Fruit fly (Drosophila melanogaster): Measurements from ENCODE around the gene bcn92.

The bcn92 gene

DNA sequence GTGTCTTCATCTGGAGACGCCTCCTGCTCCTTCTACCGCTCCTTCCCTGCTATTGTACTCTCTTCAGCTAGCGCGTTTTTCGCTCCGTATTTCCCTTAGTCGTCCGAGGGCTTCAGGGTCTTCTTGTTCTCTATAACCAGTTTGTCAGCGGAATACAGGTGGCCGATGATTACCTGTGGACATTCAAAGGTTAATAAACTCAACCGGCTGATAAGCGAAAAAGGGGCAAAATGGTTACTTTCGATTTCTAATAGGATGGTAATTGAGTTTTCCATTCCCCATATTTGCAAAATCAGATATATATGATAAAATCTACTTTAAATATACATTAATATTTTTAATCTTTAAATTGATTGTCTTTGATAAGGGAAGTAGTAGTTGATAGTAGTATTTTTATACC is 776 bp downstream of the bcn92 start:
- TF ChIP-seq svp (GFP tag) (peak; percentile 25), Hr38 (GFP tag; optimal IDR thresholded peaks at IDR 0.05) (no peak)

DNA sequence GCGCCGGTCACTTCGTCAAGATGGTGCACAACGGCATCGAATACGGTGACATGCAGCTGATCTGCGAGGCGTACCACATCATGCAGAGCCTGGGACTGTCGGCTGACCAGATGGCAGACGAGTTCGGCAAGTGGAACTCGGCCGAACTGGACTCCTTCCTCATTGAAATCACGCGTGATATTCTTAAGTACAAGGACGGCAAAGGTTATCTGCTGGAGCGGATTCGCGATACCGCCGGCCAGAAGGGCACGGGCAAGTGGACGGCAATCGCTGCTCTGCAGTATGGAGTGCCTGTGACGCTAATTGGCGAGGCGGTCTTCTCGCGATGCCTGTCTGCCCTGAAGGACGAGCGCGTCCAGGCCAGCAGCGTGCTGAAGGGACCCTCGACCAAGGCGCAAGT is 2.0 kb downstream of the bcn92 start:
- TF ChIP-seq Ets96B (tag; optimal IDR thresholded peaks at IDR 0.05) (no peak), fd59A (GFP tag; optimal IDR thresholded peaks at IDR 0.05) (no peak), topi (GFP tag; optimal IDR thresholded peaks at IDR 0.05) (no peak), svp (GFP tag) (peak; percentile 96), acj6 (GFP tag; optimal IDR thresholded peaks at IDR 0.05) (no peak), salr (GFP tag; optimal IDR thresholded peaks at IDR 0.05) (no peak), OdsH (GFP tag; optimal IDR thresholded peaks at IDR 0.05) (no peak), CG34406 (GFP tag; optimal IDR thresholded peaks at IDR 0.05) (no peak)

DNA sequence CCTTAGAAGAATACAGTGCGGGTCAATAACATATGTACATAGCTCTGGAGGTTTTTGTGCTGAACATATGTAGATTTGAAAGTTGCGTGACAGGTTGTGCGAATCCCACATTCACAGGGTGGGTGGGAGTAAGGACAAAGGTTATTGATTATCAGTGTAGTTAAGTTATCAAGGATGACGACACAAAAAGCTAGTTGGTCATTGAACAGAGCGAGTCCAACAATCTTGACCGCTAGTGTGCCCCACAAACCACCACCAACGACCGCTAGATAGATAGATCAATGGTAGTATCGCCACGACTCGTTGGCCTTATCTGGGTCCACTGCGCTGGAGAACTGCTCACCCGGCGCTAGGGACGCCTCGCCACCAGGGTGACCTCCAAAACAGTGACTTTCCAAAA is 2.9 kb downstream of the bcn92 start:
- no peak for TF ChIP-seq CG6808 (GFP tag; optimal IDR thresholded peaks at IDR 0.05)
- no peak for TF ChIP-seq fd85E (GFP tag; optimal IDR thresholded peaks at IDR 0.05)
- no peak for TF ChIP-seq CG6854 (GFP tag; optimal IDR thresholded peaks at IDR 0.05)
- TF ChIP-seq CG9139 (GFP tag; optimal IDR thresholded peaks at IDR 0.05): no peak
- no peak for TF ChIP-seq achi (GFP tag; optimal IDR thresholded peaks at IDR 0.05)
- no peak for TF ChIP-seq CG1621 (tag; optimal IDR thresholded peaks at IDR 0.05)
- TF ChIP-seq CG10669 (GFP tag; optimal IDR thresholded peaks at IDR 0.05): no peak
- no peak for TF ChIP-seq CG31627 (GFP tag; optimal IDR thresholded peaks at IDR 0.05)
- TF ChIP-seq CG8119 (GFP tag; IDR thresholded peaks at IDR 0.05): peak; percentile 28; the same call in 2 of the 3 replicates
- TF ChIP-seq Eip78C (GFP tag): peak; percentile 24
- TF ChIP-seq CG8632 (GFP tag; optimal IDR thresholded peaks at IDR 0.05): no peak
- TF ChIP-seq vri (GFP tag; optimal IDR thresholded peaks at IDR 0.05): no peak
- peak; percentile 36; the same call in 1 of the 3 replicates for TF ChIP-seq CG6163 (GFP tag; IDR thresholded peaks at IDR 0.05)
- peak; percentile 6 for TF ChIP-seq Lpt (GFP tag; optimal IDR thresholded peaks at IDR 0.05)
- TF ChIP-seq Sox15 (GFP tag; optimal IDR thresholded peaks at IDR 0.05): no peak
- no peak for TF ChIP-seq Eip93F (GFP tag; optimal IDR thresholded peaks at IDR 0.05)
- TF ChIP-seq CG11902 (GFP tag; optimal IDR thresholded peaks at IDR 0.05): no peak
- no peak for TF ChIP-seq Sox14 (GFP tag; optimal IDR thresholded peaks at IDR 0.05)
- no peak for TF ChIP-seq fd59A (GFP tag; optimal IDR thresholded peaks at IDR 0.05)
- TF ChIP-seq dac (GFP tag; optimal IDR thresholded peaks at IDR 0.05): no peak
- TF ChIP-seq eg (GFP tag; IDR thresholded peaks at IDR 0.05): peak; percentile 69
- TF ChIP-seq Smox (GFP tag; optimal IDR thresholded peaks at IDR 0.05): no peak
- peak; percentile 0 for TF ChIP-seq CG32006 (GFP tag; optimal IDR thresholded peaks at IDR 0.05)
- no peak; the same call in 1 of the 2 replicates for TF ChIP-seq CG15336 (GFP tag; IDR thresholded peaks at IDR 0.05)
- no peak for TF ChIP-seq net (GFP tag; optimal IDR thresholded peaks at IDR 0.05)
- TF ChIP-seq CG10631 (GFP tag; optimal IDR thresholded peaks at IDR 0.05): no peak

DNA sequence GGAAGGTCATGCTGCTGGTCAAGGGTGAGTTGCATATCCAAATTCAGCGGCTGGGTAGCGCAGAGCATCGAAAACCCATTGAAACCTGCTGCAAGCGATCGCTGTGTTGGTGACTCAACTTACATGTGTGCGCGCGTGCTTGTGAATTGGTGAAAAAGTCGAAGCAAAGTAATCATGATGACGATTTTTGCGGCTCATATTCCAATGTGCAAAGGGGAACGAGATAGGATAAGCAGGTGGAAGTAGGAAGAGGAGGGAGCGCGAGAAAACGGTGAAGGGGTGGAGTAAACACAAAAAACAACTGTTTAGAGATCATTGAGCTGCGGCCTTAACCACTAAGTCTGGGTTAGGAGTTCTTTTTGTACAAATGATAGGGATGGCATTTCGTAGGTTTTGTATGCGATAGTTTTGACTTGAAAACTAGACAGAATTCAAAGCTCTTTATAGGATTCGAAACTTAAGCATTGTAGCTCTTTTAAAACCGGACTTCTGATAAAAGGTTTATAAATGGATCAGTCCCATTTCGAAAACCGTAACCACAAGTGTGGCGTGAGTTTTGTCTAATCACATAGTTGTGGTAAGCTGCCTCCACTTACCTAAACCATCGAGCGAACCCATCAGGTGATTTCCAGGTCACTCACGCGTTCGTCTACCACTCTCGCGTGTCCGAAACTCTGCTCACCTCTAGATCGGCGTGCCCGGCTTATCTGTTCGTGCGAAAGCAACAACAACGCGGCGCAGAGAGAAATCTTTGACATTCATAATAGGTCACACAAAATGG is 3.6 kb downstream of the bcn92 start:
- TF ChIP-seq CG11762 (GFP tag; optimal IDR thresholded peaks at IDR 0.05; ENCODE audit: insufficient read depth): peak; percentile 39
- TF ChIP-seq CG3919 (GFP tag; optimal IDR thresholded peaks at IDR 0.05): peak; percentile 51
- no peak for TF ChIP-seq CG6854 (GFP tag; optimal IDR thresholded peaks at IDR 0.05)
- peak; percentile 40 for TF ChIP-seq vri (GFP tag; optimal IDR thresholded peaks at IDR 0.05)
- peak; percentile 48 for TF ChIP-seq CG11902 (GFP tag; optimal IDR thresholded peaks at IDR 0.05)
- peak; percentile 12 for TF ChIP-seq CG10669 (GFP tag; optimal IDR thresholded peaks at IDR 0.05)
- peak; percentile 2 for TF ChIP-seq CG1621 (tag; optimal IDR thresholded peaks at IDR 0.05)
- peak; percentile 65 for TF ChIP-seq Sox102F (GFP tag; optimal IDR thresholded peaks at IDR 0.05)
- TF ChIP-seq CG8319 (GFP tag; optimal IDR thresholded peaks at IDR 0.05): peak; percentile 54
- TF ChIP-seq fkh (GFP tag; optimal IDR thresholded peaks at IDR 0.05): peak; percentile 5
- peak in 1 of 2 experiments; percentile 47 for TF ChIP-seq salr (GFP tag; optimal IDR thresholded peaks at IDR 0.05)
- peak; percentile 9 for TF ChIP-seq CG8632 (GFP tag; optimal IDR thresholded peaks at IDR 0.05)
- peak; percentile 78 for TF ChIP-seq Hr39 (GFP tag; optimal IDR thresholded peaks at IDR 0.05)
- TF ChIP-seq eg (GFP tag; IDR thresholded peaks at IDR 0.05): peak; percentile 47; the same call in 2 of the 3 replicates
- peak; percentile 67 for TF ChIP-seq CG32006 (GFP tag; optimal IDR thresholded peaks at IDR 0.05)
- peak; percentile 45 for TF ChIP-seq CG7368 (GFP tag; optimal IDR thresholded peaks at IDR 0.05)
- TF ChIP-seq CG6792 (GFP tag; optimal IDR thresholded peaks at IDR 0.05): peak; percentile 52
- TF ChIP-seq CG16779 (tag; optimal IDR thresholded peaks at IDR 0.05): no peak
- peak; percentile 76 for TF ChIP-seq esn (GFP tag; optimal IDR thresholded peaks at IDR 0.05)
- peak; percentile 45 for TF ChIP-seq fd59A (GFP tag; optimal IDR thresholded peaks at IDR 0.05)
- no peak for TF ChIP-seq Hr38 (GFP tag; optimal IDR thresholded peaks at IDR 0.05)
- peak; percentile 52 for TF ChIP-seq Hr4 (GFP tag; optimal IDR thresholded peaks at IDR 0.05)
- TF ChIP-seq svp (GFP tag): peak; percentile 90

All from whole organism, prepupa.